Worm (Caenorhabditis elegans) whole organism, L4 larva: ENCODE measurements around the gene Y42H9AR.1.

Experiments used
- D1046.2 ChIP-seq: fragments of 200-800 bp; sonication (Bioruptor generic); IDR thresholded peaks from 2 replicates; pipeline ENCODE4 v1.3.6; 2022; ENCODE audit warnings: missing genetic modification characterization, missing compliant biosample characterization
- F37D6.2 ChIP-seq: sonication (generic microtip); optimal IDR thresholded peaks from 2 replicates; lab custom pipeline; 2016; ENCODE audit warnings: mild to moderate bottlenecking, missing genetic modification characterization, missing compliant biosample characterization
- F44E2.7 ChIP-seq: fragments of 200-800 bp; sonication (Bioruptor generic); IDR thresholded peaks from 2 replicates; pipeline ENCODE4 v2.1.2; 2022; ENCODE audit warnings: missing genetic modification characterization, missing compliant biosample characterization
- F49E8.2 ChIP-seq: sonication (generic microtip); optimal IDR thresholded peaks from 2 replicates; lab custom pipeline; 2016; ENCODE audit warnings: missing compliant biosample characterization, mild to moderate bottlenecking, missing genetic modification characterization, borderline replicate concordance
- R02D3.7 ChIP-seq: fragments of 150-350 bp; sonication (generic microtip); optimal IDR thresholded peaks from 3 replicates; lab custom pipeline; 2014; ENCODE audit warnings: missing biosample characterization, missing genetic modification characterization
- T20F7.1 ChIP-seq: fragments of 200-800 bp; sonication (Bioruptor generic); optimal IDR thresholded peaks from 2 replicates; lab custom pipeline; 2018; ENCODE audit warnings: mild to moderate bottlenecking, missing genetic modification characterization, missing compliant biosample characterization
- Y48G9A.11 ChIP-seq: fragments of 200-800 bp; sonication (Bioruptor generic); IDR thresholded peaks from 2 replicates; pipeline ENCODE4 v1.3.6; 2022; ENCODE audit warnings: missing genetic modification reagents, missing genetic modification characterization, missing compliant biosample characterization
- ZK337.2 ChIP-seq: fragments of 200-800 bp; sonication (Bioruptor generic); IDR thresholded peaks from 2 replicates; pipeline ENCODE4 v1.3.6; 2022; ENCODE audit warnings: missing genetic modification reagents, missing genetic modification characterization, missing compliant biosample characterization
- ZK546.5 ChIP-seq, 2 experiments: sonication (generic microtip); optimal IDR thresholded peaks; 2 replicates each; lab custom pipeline; 2017; ENCODE audit warnings: missing biosample characterization in 2 of 2, missing genetic modification characterization in 2 of 2
- aha-1 ChIP-seq: fragments of 150-350 bp; peaks from one replicate; lab custom pipeline; 2014; ENCODE audit warnings: missing biosample characterization, missing genetic modification characterization
- ceh-28 ChIP-seq: fragments of 150-350 bp; optimal IDR thresholded peaks from 2 replicates; lab custom pipeline; 2014; ENCODE audit warnings: missing biosample characterization, missing genetic modification reagents, missing genetic modification characterization
- ceh-32 ChIP-seq: sonication (generic microtip); optimal IDR thresholded peaks from 2 replicates; lab custom pipeline; 2016; ENCODE audit warnings: mild to moderate bottlenecking, missing genetic modification characterization, missing compliant biosample characterization; ENCODE audit not compliant: poor library complexity
- ceh-62 ChIP-seq: sonication (generic microtip); optimal IDR thresholded peaks from 2 replicates; lab custom pipeline; 2017; ENCODE audit warnings: missing biosample characterization, missing genetic modification characterization
- ceh-82 ChIP-seq: sonication (generic microtip); optimal IDR thresholded peaks from 2 replicates; lab custom pipeline; 2017; ENCODE audit warnings: missing biosample characterization, missing genetic modification characterization
- ces-1 ChIP-seq: fragments of 150-350 bp; sonication (generic microtip); optimal IDR thresholded peaks from 4 replicates; lab custom pipeline; 2014; ENCODE audit warnings: missing biosample characterization, missing genetic modification reagents, missing genetic modification characterization
- ctbp-1 ChIP-seq: fragments of 200-800 bp; sonication (Bioruptor generic); IDR thresholded peaks from 2 replicates; pipeline ENCODE4 v1.3.6; 2022; ENCODE audit warnings: missing genetic modification reagents, missing genetic modification characterization, missing compliant biosample characterization
- daf-16 ChIP-seq, 3 experiments: sonication (generic microtip); optimal IDR thresholded peaks; 2 replicates each; lab custom pipeline; 2016 to 2017; ENCODE audit warnings: missing genetic modification characterization in 3 of 3, missing genetic modification reagents in 3 of 3, mild to moderate bottlenecking in 2 of 3, missing compliant biosample characterization in 2 of 3, missing biosample characterization in 1 of 3, moderate library complexity in 1 of 3
- daf-19 ChIP-seq: fragments of 200-800 bp; sonication (Bioruptor generic); conservative IDR thresholded peaks from 2 replicates; pipeline ENCODE4 v1.3.6; 2022; ENCODE audit warnings: missing genetic modification characterization, missing compliant biosample characterization
- dmd-6 ChIP-seq: fragments of 200-800 bp; sonication (Bioruptor generic); IDR thresholded peaks from 2 replicates; pipeline ENCODE4 v1.3.6; 2022; ENCODE audit warnings: missing genetic modification reagents, missing genetic modification characterization, missing compliant biosample characterization
- dmd-9 ChIP-seq: fragments of 200-800 bp; sonication (Bioruptor generic); IDR thresholded peaks from 2 replicates; pipeline ENCODE4 v1.3.6; 2022; ENCODE audit warnings: missing genetic modification reagents, missing genetic modification characterization, missing compliant biosample characterization
- dpl-1 ChIP-seq: fragments of 150-350 bp; optimal IDR thresholded peaks from 2 replicates; lab custom pipeline; 2014; ENCODE audit warnings: missing biosample characterization, missing genetic modification reagents, missing genetic modification characterization
- egl-43 ChIP-seq: fragments of 200-800 bp; sonication (Bioruptor generic); IDR thresholded peaks from 2 replicates; pipeline ENCODE4 v1.3.6; 2022; ENCODE audit warnings: missing genetic modification reagents, missing genetic modification characterization, missing compliant biosample characterization
- fkh-10 ChIP-seq: fragments of 150-350 bp; optimal IDR thresholded peaks from 2 replicates; lab custom pipeline; 2014; ENCODE audit warnings: missing biosample characterization, missing genetic modification reagents, missing genetic modification characterization
- hif-1 ChIP-seq, 2 experiments: sonication (generic microtip); optimal IDR thresholded peaks; 2 replicates each; lab custom pipeline; 2016 to 2017; ENCODE audit warnings: missing compliant biosample characterization in 2 of 2, missing genetic modification characterization in 2 of 2, missing genetic modification reagents in 2 of 2, missing genotype in 2 of 2, mild to moderate bottlenecking in 1 of 2
- lim-7 ChIP-seq: fragments of 200-800 bp; sonication (Bioruptor generic); IDR thresholded peaks from 2 replicates; pipeline ENCODE4 v1.3.6; 2022; ENCODE audit warnings: missing genetic modification characterization, missing compliant biosample characterization
- lin-13 ChIP-seq: fragments of 150-350 bp; optimal IDR thresholded peaks from 2 replicates; lab custom pipeline; 2014; ENCODE audit warnings: missing biosample characterization, missing genetic modification reagents, missing genetic modification characterization
- lin-15B ChIP-seq: fragments of 150-350 bp; sonication (generic microtip); optimal IDR thresholded peaks from 3 replicates; lab custom pipeline; 2014; ENCODE audit warnings: missing biosample characterization, missing genetic modification characterization
- lin-38 ChIP-seq: fragments of 200-800 bp; sonication (Bioruptor generic); IDR thresholded peaks from 2 replicates; pipeline ENCODE4 v1.3.6; 2022; ENCODE audit warnings: missing genetic modification reagents, missing genetic modification characterization, missing compliant biosample characterization
- lsy-2 ChIP-seq, 2 experiments: fragments of 150-350 bp in 1 of 2; sonication (generic microtip) in 1 of 2; optimal IDR thresholded peaks; 2 replicates each; lab custom pipeline; 2014 to 2017; ENCODE audit warnings: missing biosample characterization in 2 of 2, missing genetic modification characterization in 2 of 2
- madf-9 ChIP-seq: fragments of 200-800 bp; sonication (Bioruptor generic); conservative IDR thresholded peaks from 2 replicates; pipeline ENCODE4 v1.3.6; 2022; ENCODE audit warnings: missing genetic modification reagents, missing genetic modification characterization, missing compliant biosample characterization
- mdl-1 ChIP-seq, 2 experiments: fragments of 150-350 bp in 1 of 2; sonication (generic microtip) in 1 of 2; optimal IDR thresholded peaks; 2 replicates each; lab custom pipeline; 2014 to 2017; ENCODE audit warnings: missing biosample characterization in 2 of 2, missing genetic modification characterization in 2 of 2
- mdt-29 ChIP-seq: fragments of 200-800 bp; sonication (Bioruptor generic); IDR thresholded peaks from 2 replicates; pipeline ENCODE4 v1.3.6; 2022; ENCODE audit warnings: missing genetic modification reagents, missing genetic modification characterization, missing compliant biosample characterization
- mep-1 ChIP-seq: fragments of 150-350 bp; sonication (generic microtip); optimal IDR thresholded peaks from 3 replicates; lab custom pipeline; 2014; ENCODE audit warnings: missing biosample characterization, missing genetic modification characterization
- mxl-3 ChIP-seq: fragments of 200-800 bp; sonication (Bioruptor generic); optimal IDR thresholded peaks from 2 replicates; lab custom pipeline; 2018; ENCODE audit warnings: mild to moderate bottlenecking, missing genetic modification characterization, missing compliant biosample characterization
- nhr-10 ChIP-seq: fragments of 150-350 bp; optimal IDR thresholded peaks from 2 replicates; lab custom pipeline; 2014; ENCODE audit warnings: missing biosample characterization, missing genetic modification characterization
- nhr-11 ChIP-seq: fragments of 150-350 bp; optimal IDR thresholded peaks from 2 replicates; lab custom pipeline; 2014; ENCODE audit warnings: missing biosample characterization, missing genetic modification characterization
- nhr-41 ChIP-seq: fragments of 200-800 bp; sonication (Bioruptor generic); IDR thresholded peaks from 2 replicates; pipeline ENCODE4 v1.3.6; 2022; ENCODE audit warnings: missing genetic modification reagents, missing genetic modification characterization, missing compliant biosample characterization
- nhr-76 ChIP-seq: fragments of 150-350 bp; optimal IDR thresholded peaks from 2 replicates; lab custom pipeline; 2014; ENCODE audit warnings: missing biosample characterization, missing genetic modification characterization
- nhr-77 ChIP-seq: fragments of 150-350 bp; optimal IDR thresholded peaks from 2 replicates; lab custom pipeline; 2014; ENCODE audit warnings: missing biosample characterization, missing genetic modification characterization
- pqm-1 ChIP-seq: sonication (generic microtip); optimal IDR thresholded peaks from 2 replicates; lab custom pipeline; 2017; ENCODE audit warnings: missing biosample characterization, missing genetic modification characterization
- rbr-2 ChIP-seq: sonication (generic microtip); optimal IDR thresholded peaks from 2 replicates; lab custom pipeline; 2016; ENCODE audit warnings: missing genotype, missing genetic modification characterization, missing compliant biosample characterization
- saeg-2 ChIP-seq: fragments of 200-800 bp; sonication (Bioruptor generic); IDR thresholded peaks from 2 replicates; pipeline ENCODE4 v1.3.6; 2022; ENCODE audit warnings: missing genetic modification reagents, missing genetic modification characterization, missing compliant biosample characterization
- spr-3 ChIP-seq: fragments of 200-800 bp; sonication (Bioruptor generic); optimal IDR thresholded peaks from 2 replicates; lab custom pipeline; 2018; ENCODE audit warnings: mild to moderate bottlenecking, missing genetic modification characterization, missing compliant biosample characterization
- tag-97 ChIP-seq: fragments of 200-800 bp; sonication (Bioruptor generic); IDR thresholded peaks from 2 replicates; pipeline ENCODE4 v1.3.6; 2022; ENCODE audit warnings: missing genetic modification characterization, missing compliant biosample characterization
- tra-1 ChIP-seq: fragments of 200-800 bp; sonication (Bioruptor generic); IDR thresholded peaks from 2 replicates; pipeline ENCODE4 v1.3.6; 2022; ENCODE audit warnings: missing genetic modification reagents, missing genetic modification characterization, missing compliant biosample characterization
- unc-39 ChIP-seq: sonication (generic microtip); optimal IDR thresholded peaks from 2 replicates; lab custom pipeline; 2017; ENCODE audit warnings: missing biosample characterization, missing genetic modification characterization
- unc-62 ChIP-seq, 3 experiments: fragments of 150-350 bp in 1 of 3; sonication (generic microtip); optimal IDR thresholded peaks in 2 of 3; peaks in 1 of 3; 1 replicate in 1 of 3; 2 replicates in 2 of 3; lab custom pipeline; 2014 to 2017; ENCODE audit warnings: missing biosample characterization in 3 of 3, missing genetic modification characterization in 3 of 3, missing genetic modification reagents in 3 of 3, missing genotype in 1 of 3
- vab-7 ChIP-seq: fragments of 200-800 bp; sonication (Bioruptor generic); IDR thresholded peaks from 2 replicates; pipeline ENCODE4 v1.3.6; 2022; ENCODE audit warnings: missing genetic modification reagents, missing genetic modification characterization, missing compliant biosample characterization
- zfp-2 ChIP-seq: sonication (generic microtip); optimal IDR thresholded peaks from 2 replicates; lab custom pipeline; 2016; ENCODE audit warnings: mild to moderate bottlenecking, missing genetic modification characterization, missing compliant biosample characterization
- zfp-3 ChIP-seq: fragments of 200-800 bp; sonication (Bioruptor generic); conservative IDR thresholded peaks from 2 replicates; pipeline ENCODE4 v1.3.6; 2022; ENCODE audit warnings: missing genetic modification reagents, missing genetic modification characterization, missing compliant biosample characterization
- zip-11 ChIP-seq: fragments of 200-800 bp; sonication (Bioruptor generic); IDR thresholded peaks from 2 replicates; pipeline ENCODE4 v1.3.6; 2022; ENCODE audit warnings: missing genetic modification characterization, missing compliant biosample characterization
- ztf-11 ChIP-seq: fragments of 150-350 bp; optimal IDR thresholded peaks from 2 replicates; lab custom pipeline; 2014; ENCODE audit warnings: missing biosample characterization, missing genetic modification characterization

Gene Y42H9AR.1

ce11 chrIV:8151721-8152120 lies 38.5 kb downstream of the Y42H9AR.1 start:
- TF ChIP-seq lin-13 (GFP tag; lab: Kevin White, UChicago) (no peak), F49E8.2 (tag; lab: Kevin White, UChicago) (no peak), mep-1 (peak; percentile 40), lsy-2 (tag; optimal IDR thresholded peaks at IDR 0.05; lab: Kevin White, UChicago) (peak in 1 of 2 experiments; percentile 33), ztf-11 (tag; lab: Kevin White, UChicago) (no peak), zfp-3 (GFP tag; lab: Robert Waterston, UW) (no peak), nhr-77 (tag; lab: Kevin White, UChicago) (peak; percentile 52), ceh-82 (no peak), F44E2.7 (GFP tag; lab: Robert Waterston, UW) (no peak), tag-97 (GFP tag; lab: Robert Waterston, UW) (no peak), ctbp-1 (GFP tag; lab: Robert Waterston, UW) (no peak), pqm-1 (tag; lab: Kevin White, UChicago) (peak; percentile 72), zfp-2 (tag; lab: Kevin White, UChicago) (no peak), daf-16 (GFP tag; optimal IDR thresholded peaks at IDR 0.05; lab: Kevin White, UChicago) (peak in 1 of 2 experiments; percentile 41), daf-16 (tag; optimal IDR thresholded peaks at IDR 0.05; lab: Kevin White, UChicago) (peak; percentile 93), ceh-62 (tag; lab: Kevin White, UChicago) (no peak), lim-7 (no peak), hif-1 (tag; optimal IDR thresholded peaks at IDR 0.05; lab: Kevin White, UChicago) (no peak), zip-11 (no peak), D1046.2 (no peak), ceh-32 (tag; lab: Kevin White, UChicago) (no peak), dmd-9 (GFP tag; lab: Robert Waterston, UW) (no peak), vab-7 (GFP tag; lab: Robert Waterston, UW) (no peak), ZK337.2 (GFP tag; lab: Robert Waterston, UW) (no peak), R02D3.7 (no peak), aha-1 (tag; lab: Kevin White, UChicago) (no peak), mdl-1 (tag; optimal IDR thresholded peaks at IDR 0.05; lab: Kevin White, UChicago) (no peak), ZK546.5 (tag; optimal IDR thresholded peaks at IDR 0.05; lab: Kevin White, UChicago) (no peak), fkh-10 (GFP tag; lab: Kevin White, UChicago) (no peak), lin-15B (tag; lab: Kevin White, UChicago) (no peak), egl-43 (no peak), spr-3 (GFP tag; lab: Kevin White, UChicago) (no peak), dmd-6 (GFP tag; lab: Robert Waterston, UW) (peak; percentile 88), Y48G9A.11 (GFP tag; lab: Robert Waterston, UW) (no peak), nhr-10 (tag; lab: Kevin White, UChicago) (no peak), nhr-76 (tag; lab: Kevin White, UChicago) (no peak), lin-38 (no peak), ceh-28 (no peak), nhr-11 (tag; lab: Kevin White, UChicago) (no peak), dpl-1 (GFP tag; lab: Kevin White, UChicago) (no peak), mdt-29 (GFP tag; lab: Robert Waterston, UW) (no peak), mxl-3 (GFP tag; lab: Kevin White, UChicago) (no peak), rbr-2 (tag; lab: Kevin White, UChicago) (no peak), F37D6.2 (tag; lab: Kevin White, UChicago) (no peak), daf-19 (GFP tag; lab: Robert Waterston, UW) (no peak), T20F7.1 (peak; percentile 42), unc-39 (tag; lab: Kevin White, UChicago) (no peak), unc-62 (GFP tag; optimal IDR thresholded peaks at IDR 0.05 in 1 of 2; lab: Kevin White, UChicago) (no peak), unc-62 (tag; optimal IDR thresholded peaks at IDR 0.05; lab: Kevin White, UChicago) (no peak), nhr-41 (GFP tag; lab: Robert Waterston, UW) (no peak), madf-9 (no peak), saeg-2 (GFP tag; lab: Robert Waterston, UW) (no peak), ces-1 (GFP tag; lab: Kevin White, UChicago) (no peak), tra-1 (GFP tag; lab: Robert Waterston, UW) (peak; percentile 80)
